Fruit fly (Drosophila melanogaster) whole organism, embryonic: ENCODE results near the gene her.

Experiments
- BtbVII ChIP-seq: fragments of 200-800 bp; sonication (Bioruptor generic); optimal IDR thresholded peaks from 3 replicates; lab custom pipeline; 2017; ENCODE audit warnings: missing biosample characterization, mild to moderate bottlenecking, missing genetic modification characterization
- CG10959 ChIP-seq: fragments of 200-800 bp; sonication (Bioruptor generic); IDR thresholded peaks from 2 replicates; pipeline ENCODE4 v1.3.6; 2022; ENCODE audit warnings: missing biosample characterization, missing genetic modification characterization
- CG11093 ChIP-seq: fragments of 200-800 bp; sonication (Bioruptor generic); IDR thresholded peaks from 3 replicates; pipeline ENCODE4 v1.3.6; 2022; ENCODE audit warnings: missing biosample characterization, missing genetic modification characterization
- CG12299 ChIP-seq: fragments of 200-800 bp; sonication (Bioruptor generic); optimal IDR thresholded peaks from 2 replicates; lab custom pipeline; 2018; ENCODE audit warnings: missing biosample characterization, mild to moderate bottlenecking, missing genetic modification characterization
- CG12942 ChIP-seq: fragments of 200-800 bp; sonication (Bioruptor generic); optimal IDR thresholded peaks from 3 replicates; lab custom pipeline; 2016; ENCODE audit warnings: missing biosample characterization, missing genetic modification characterization
- CG13296 ChIP-seq: fragments of 200-800 bp; sonication (Bioruptor generic); optimal IDR thresholded peaks from 3 replicates; lab custom pipeline; 2018; ENCODE audit warnings: missing biosample characterization, mild to moderate bottlenecking, missing genetic modification characterization
- CG13775 ChIP-seq: fragments of 200-800 bp; sonication (Bioruptor generic); optimal IDR thresholded peaks from 3 replicates; lab custom pipeline; 2017; ENCODE audit warnings: missing biosample characterization, mild to moderate bottlenecking, missing genetic modification characterization
- CG14860 ChIP-seq: fragments of 200-800 bp; sonication (Bioruptor generic); IDR thresholded peaks from 3 replicates; pipeline ENCODE4 v1.3.6; 2022; ENCODE audit warnings: missing biosample characterization, missing genetic modification characterization; ENCODE audit not compliant: partially characterized antibody
- CG17385 ChIP-seq: fragments of 200-800 bp; sonication (Bioruptor generic); optimal IDR thresholded peaks from 3 replicates; lab custom pipeline; 2018; ENCODE audit warnings: missing biosample characterization, mild to moderate bottlenecking, missing genetic modification characterization
- CG17912 ChIP-seq: fragments of 200-800 bp; sonication (Bioruptor generic); optimal IDR thresholded peaks from 2 replicates; lab custom pipeline; 2018; ENCODE audit warnings: missing biosample characterization, mild to moderate bottlenecking, missing genetic modification characterization
- CG1832 ChIP-seq: fragments of 200-800 bp; sonication (Bioruptor generic); optimal IDR thresholded peaks from 2 replicates; lab custom pipeline; 2017; ENCODE audit warnings: missing biosample characterization, mild to moderate bottlenecking, missing genetic modification characterization, inconsistent platforms
- CG18476 ChIP-seq: fragments of 200-800 bp; sonication (Bioruptor generic); optimal IDR thresholded peaks from 2 replicates; lab custom pipeline; 2016; ENCODE audit warnings: missing biosample characterization, mild to moderate bottlenecking, missing genetic modification characterization
- CG18764 ChIP-seq: fragments of 200-800 bp; sonication (Bioruptor generic); optimal IDR thresholded peaks from 3 replicates; lab custom pipeline; 2016; ENCODE audit warnings: missing biosample characterization, missing genetic modification characterization
- CG3726 ChIP-seq: fragments of 200-800 bp; sonication (Bioruptor generic); IDR thresholded peaks from 3 replicates; pipeline ENCODE4, ENCODE4 v1.3.6; 2022; ENCODE audit warnings: missing biosample characterization, missing genetic modification characterization
- CG3838 ChIP-seq: fragments of 200-800 bp; sonication (Bioruptor generic); optimal IDR thresholded peaks from 3 replicates; lab custom pipeline; 2016; ENCODE audit warnings: missing biosample characterization, missing genetic modification characterization
- CG4424 ChIP-seq: fragments of 200-800 bp; sonication (Bioruptor generic); optimal IDR thresholded peaks from 3 replicates; lab custom pipeline; 2016; ENCODE audit warnings: missing biosample characterization, missing genetic modification characterization
- CG4730 ChIP-seq: fragments of 200-800 bp; sonication (Bioruptor generic); IDR thresholded peaks from 2 replicates; pipeline ENCODE4 v1.3.6; 2022; ENCODE audit warnings: missing biosample characterization, missing genetic modification characterization
- CG6689 ChIP-seq: fragments of 200-800 bp; sonication (Bioruptor generic); IDR thresholded peaks from 2 replicates; pipeline ENCODE4 v1.3.6; 2022; ENCODE audit warnings: missing biosample characterization, missing genetic modification characterization
- Dip3 ChIP-seq: fragments of 200-800 bp; sonication (Bioruptor generic); optimal IDR thresholded peaks from 3 replicates; lab custom pipeline; 2016; ENCODE audit warnings: missing biosample characterization, missing genetic modification characterization
- Dp ChIP-seq: fragments of 200-800 bp; sonication (Bioruptor generic); optimal IDR thresholded peaks from 2 replicates; lab custom pipeline; 2018; ENCODE audit warnings: missing biosample characterization, mild to moderate bottlenecking, missing genetic modification characterization, moderate library complexity
- Drgx ChIP-seq: fragments of 200-800 bp; sonication (Bioruptor generic); IDR thresholded peaks from 2 replicates; pipeline ENCODE4 v1.3.6; 2022; ENCODE audit warnings: missing biosample characterization, missing genetic modification characterization
- HLHmδ ChIP-seq: fragments of 200-800 bp; sonication (Bioruptor generic); optimal IDR thresholded peaks from 2 replicates; lab custom pipeline; 2018; ENCODE audit warnings: missing biosample characterization, mild to moderate bottlenecking, missing genetic modification characterization, moderate library complexity
- HmgZ ChIP-seq: fragments of 200-800 bp; sonication (Bioruptor generic); optimal IDR thresholded peaks from 2 replicates; lab custom pipeline; 2018; ENCODE audit warnings: missing biosample characterization, mild to moderate bottlenecking, missing genetic modification characterization
- Kr ChIP-seq: fragments of 200-800 bp; sonication (Bioruptor generic); optimal IDR thresholded peaks from 2 replicates; lab custom pipeline; 2017; ENCODE audit warnings: missing biosample characterization, mild to moderate bottlenecking, missing genetic modification characterization
- MTF-1 ChIP-seq: fragments of 200-800 bp; sonication (Bioruptor generic); optimal IDR thresholded peaks from 2 replicates; lab custom pipeline; 2018; ENCODE audit warnings: missing biosample characterization, mild to moderate bottlenecking, missing genetic modification characterization, borderline replicate concordance
- NFAT ChIP-seq: fragments of 200-800 bp; sonication (Bioruptor generic); IDR thresholded peaks from 2 replicates; pipeline ENCODE4 v1.3.6; 2022; ENCODE audit warnings: missing biosample characterization, missing genetic modification characterization
- Nf-YA ChIP-seq: fragments of 200-800 bp; sonication (Bioruptor generic); IDR thresholded peaks from 2 replicates; pipeline ENCODE4 v1.3.6; 2022; ENCODE audit warnings: missing biosample characterization, missing genetic modification characterization
- Opbp ChIP-seq: fragments of 200-800 bp; sonication (Bioruptor generic); IDR thresholded peaks from 3 replicates; pipeline ENCODE4 v1.3.6; 2022; ENCODE audit warnings: missing biosample characterization, missing genetic modification characterization; ENCODE audit not compliant: partially characterized antibody
- Spps ChIP-seq: fragments of 200-800 bp; sonication (Bioruptor generic); optimal IDR thresholded peaks from 2 replicates; lab custom pipeline; 2018; ENCODE audit warnings: missing biosample characterization, mild to moderate bottlenecking, missing genetic modification characterization
- Sry-δ ChIP-seq: fragments of 200-800 bp; sonication (Bioruptor generic); optimal IDR thresholded peaks from 2 replicates; lab custom pipeline; 2016; ENCODE audit warnings: missing biosample characterization, missing genetic modification characterization
- Vsx1 ChIP-seq: fragments of 200-800 bp; sonication (Bioruptor generic); optimal IDR thresholded peaks from 2 replicates; lab custom pipeline; 2017; ENCODE audit warnings: missing biosample characterization, mild to moderate bottlenecking, missing genetic modification characterization, missing genetic modification reagents
- al ChIP-seq: fragments of 200-800 bp; sonication (Bioruptor generic); IDR thresholded peaks from 2 replicates; pipeline ENCODE4 v1.3.6; 2022; ENCODE audit warnings: missing biosample characterization, missing genetic modification characterization
- ase ChIP-seq: fragments of 200-800 bp; sonication (Bioruptor generic); IDR thresholded peaks from 3 replicates; pipeline ENCODE4 v1.3.6; 2022; ENCODE audit warnings: missing biosample characterization, missing genetic modification characterization
- ato ChIP-seq: fragments of 200-800 bp; sonication (Bioruptor generic); IDR thresholded peaks from 2 replicates; pipeline ENCODE4 v1.3.6; 2022; ENCODE audit warnings: missing biosample characterization, missing genetic modification characterization; ENCODE audit not compliant: partially characterized antibody
- cg ChIP-seq: fragments of 200-800 bp; sonication (Bioruptor generic); optimal IDR thresholded peaks from 3 replicates; lab custom pipeline; 2019; ENCODE audit warnings: missing biosample characterization, mild to moderate bottlenecking, missing genetic modification characterization, moderate library complexity
- dimm ChIP-seq: fragments of 200-800 bp; sonication (Bioruptor generic); IDR thresholded peaks from 2 replicates; pipeline ENCODE4 v1.3.6; 2022; ENCODE audit warnings: missing biosample characterization, missing genetic modification characterization
- fd102C ChIP-seq: fragments of 200-800 bp; sonication (Bioruptor generic); optimal IDR thresholded peaks from 2 replicates; lab custom pipeline; 2018; ENCODE audit warnings: missing biosample characterization, mild to moderate bottlenecking, missing genetic modification characterization, moderate library complexity
- gsb-n ChIP-seq: fragments of 200-800 bp; sonication (Bioruptor generic); optimal IDR thresholded peaks from 3 replicates; lab custom pipeline; 2018; ENCODE audit warnings: missing biosample characterization, mild to moderate bottlenecking, missing genetic modification characterization
- mirr ChIP-seq: fragments of 200-800 bp; sonication (Bioruptor generic); optimal IDR thresholded peaks from 3 replicates; lab custom pipeline; 2018; ENCODE audit warnings: missing biosample characterization, mild to moderate bottlenecking, missing genetic modification characterization
- org-1 ChIP-seq: fragments of 200-800 bp; sonication (Bioruptor generic); optimal IDR thresholded peaks from 2 replicates; lab custom pipeline; 2017; ENCODE audit warnings: missing biosample characterization, missing genetic modification characterization
- pita ChIP-seq: fragments of 200-800 bp; sonication (Bioruptor generic); optimal IDR thresholded peaks from 2 replicates; lab custom pipeline; 2017; ENCODE audit warnings: missing biosample characterization, mild to moderate bottlenecking, missing genetic modification characterization
- pnt ChIP-seq: fragments of 200-800 bp; sonication (Bioruptor generic); optimal IDR thresholded peaks from 3 replicates; lab custom pipeline; 2016; ENCODE audit warnings: missing biosample characterization, missing genetic modification characterization
- pum ChIP-seq: fragments of 200-800 bp; sonication (Bioruptor generic); optimal IDR thresholded peaks from 2 replicates; lab custom pipeline; 2016; ENCODE audit warnings: missing biosample characterization, missing genetic modification characterization
- pzg ChIP-seq: fragments of 200-800 bp; sonication (Bioruptor generic); optimal IDR thresholded peaks from 3 replicates; lab custom pipeline; 2018; ENCODE audit warnings: missing biosample characterization, mild to moderate bottlenecking, missing genetic modification characterization, moderate library complexity
- ranshi ChIP-seq: fragments of 200-800 bp; sonication (Bioruptor generic); IDR thresholded peaks from 2 replicates; pipeline ENCODE4 v1.3.6; 2022; ENCODE audit warnings: missing biosample characterization, missing genetic modification characterization
- so ChIP-seq: fragments of 200-800 bp; sonication (Bioruptor generic); IDR thresholded peaks from 3 replicates; pipeline ENCODE4 v1.3.6; 2022; ENCODE audit warnings: missing biosample characterization, missing genetic modification characterization
- trem ChIP-seq: fragments of 200-800 bp; optimal IDR thresholded peaks from 3 replicates; lab custom pipeline; 2019; ENCODE audit warnings: missing biosample characterization, mild to moderate bottlenecking, missing genetic modification characterization, moderate library complexity
- trh ChIP-seq: fragments of 200-800 bp; sonication (Bioruptor generic); optimal IDR thresholded peaks from 2 replicates; lab custom pipeline; 2016; ENCODE audit warnings: missing biosample characterization, missing genetic modification characterization
- ttk ChIP-seq: fragments of 200-800 bp; sonication (Bioruptor generic); IDR thresholded peaks from 2 replicates; pipeline ENCODE4 v2.1.2; 2022; ENCODE audit warnings: missing biosample characterization, missing genetic modification characterization
- usp ChIP-seq: fragments of >200 bp; optimal IDR thresholded peaks from 2 replicates; lab custom pipeline; 2017; ENCODE audit warnings: missing biosample characterization, missing genetic modification characterization
- wek ChIP-seq: fragments of 200-800 bp; sonication (Bioruptor generic); optimal IDR thresholded peaks from 3 replicates; lab custom pipeline; 2018; ENCODE audit warnings: missing biosample characterization, mild to moderate bottlenecking, missing genetic modification characterization, moderate library complexity
- zf30C ChIP-seq: fragments of 200-800 bp; sonication (Bioruptor generic); optimal IDR thresholded peaks from 3 replicates; lab custom pipeline; 2018; ENCODE audit warnings: missing biosample characterization, mild to moderate bottlenecking, missing genetic modification characterization

The her gene

dm6 chr2L:16647773-16648172 is 29.2 kb upstream of the her start (continued):
- TF ChIP-seq CG6689 (GFP tag; lab: Robert Waterston, UW) (peak; percentile 58; the same call in 1 of the 2 replicates), NFAT (no peak), Drgx (GFP tag; lab: Robert Waterston, UW) (no peak), CG17385 (GFP tag; lab: Kevin White, UChicago) (peak; percentile 32), CG12299 (tag; lab: Kevin White, UChicago) (peak; percentile 33), wek (GFP tag; lab: Kevin White, UChicago) (no peak), ttk (GFP tag; lab: Robert Waterston, UW) (0 out of 2 replicates have a peak, but pooled peaks have one; percentile 15), MTF-1 (no peak), HLHmδ (GFP tag; lab: Kevin White, UChicago) (no peak), HmgZ (tag; lab: Kevin White, UChicago) (no peak), BtbVII (GFP tag; lab: Kevin White, UChicago) (peak; percentile 47), al (GFP tag; lab: Robert Waterston, UW) (no peak), ase (GFP tag; lab: Robert Waterston, UW) (no peak), Nf-YA (no peak), CG4424 (GFP tag; lab: Kevin White, UChicago) (peak; percentile 47), trem (tag; lab: Kevin White, UChicago) (peak; percentile 12), pzg (no peak), trh (no peak), CG13296 (GFP tag; lab: Kevin White, UChicago) (peak; percentile 52), pum (GFP tag; lab: Kevin White, UChicago) (no peak), Dp (GFP tag; lab: Kevin White, UChicago) (no peak), Opbp (GFP tag; lab: Robert Waterston, UW) (no peak), CG1832 (GFP tag; lab: Kevin White, UChicago) (no peak), pita (GFP tag; lab: Kevin White, UChicago) (no peak), CG13775 (GFP tag; lab: Kevin White, UChicago) (peak; percentile 33), CG3838 (no peak), Dip3 (GFP tag; lab: Kevin White, UChicago) (no peak), mirr (GFP tag; lab: Kevin White, UChicago) (no peak), CG12942 (GFP tag; lab: Kevin White, UChicago) (no peak), zf30C (GFP tag; lab: Kevin White, UChicago) (peak; percentile 46), CG4730 (GFP tag; lab: Robert Waterston, UW) (no peak), so (GFP tag; lab: Robert Waterston, UW) (no peak), Kr (GFP tag; lab: Kevin White, UChicago) (no peak), CG14860 (GFP tag; lab: Robert Waterston, UW) (no peak), fd102C (GFP tag; lab: Kevin White, UChicago) (no peak), CG18476 (GFP tag; lab: Kevin White, UChicago) (peak; percentile 18), cg (GFP tag; lab: Kevin White, UChicago) (no peak), pnt (no peak), CG10959 (no peak), CG17912 (no peak), Sry-δ (GFP tag; lab: Kevin White, UChicago) (no peak), gsb-n (tag; lab: Kevin White, UChicago) (no peak), org-1 (GFP tag; lab: Kevin White, UChicago) (peak; percentile 28), CG3726 (GFP tag; lab: Robert Waterston, UW) (no peak), ranshi (GFP tag; lab: Robert Waterston, UW) (peak; percentile 61; the same call in 1 of the 2 replicates), usp (GFP tag; lab: Kevin White, UChicago) (no peak), ato (no peak), CG11093 (GFP tag; lab: Robert Waterston, UW) (no peak), dimm (GFP tag; lab: Robert Waterston, UW) (no peak), Spps (tag; lab: Kevin White, UChicago) (no peak), CG18764 (no peak), Vsx1 (GFP tag; lab: Kevin White, UChicago) (no peak)
